Fruit fly (Drosophila melanogaster) whole organism, prepupa: Measurements from ENCODE around the gene CG11714.

Source experiments
- Gug ChIP-seq: fragments of 200-800 bp; sonication (Bioruptor generic); IDR thresholded peaks from 2 replicates; pipeline ENCODE4 v1.3.6; 2022; ENCODE audit warnings: missing biosample characterization, missing genetic modification characterization
- Met ChIP-seq: fragments of 200-800 bp; sonication (Bioruptor generic); optimal IDR thresholded peaks from 3 replicates; lab custom pipeline; 2016; ENCODE audit warnings: missing biosample characterization, missing genetic modification characterization

DNA sequence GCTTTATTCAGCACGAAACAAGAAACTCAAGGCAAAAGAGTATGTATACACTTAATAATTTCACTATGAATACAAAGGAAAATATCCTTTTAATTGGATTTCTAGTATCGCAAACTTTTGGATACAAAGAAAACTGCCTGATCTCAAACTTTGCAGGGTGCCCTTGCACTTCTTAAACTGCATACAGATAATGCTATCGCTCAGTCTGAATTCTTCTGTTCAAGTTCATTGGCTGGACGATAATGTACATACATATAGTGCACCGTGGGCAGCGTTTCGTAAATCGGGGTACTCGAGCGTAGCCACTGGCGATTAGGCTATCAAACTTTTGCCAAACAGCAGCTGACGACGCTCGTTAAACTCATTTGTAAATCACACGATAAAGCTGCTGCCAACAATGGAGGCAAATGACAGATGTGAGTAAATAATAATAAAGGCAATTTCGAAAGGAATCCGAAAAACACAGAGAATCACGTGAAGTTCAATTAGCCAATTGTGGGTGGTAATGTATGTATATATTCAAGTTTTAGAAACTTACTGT is 4.2 kb upstream of the CG11714 start:
- TF ChIP-seq Gug (no peak), Met (no peak)
